Worm (Caenorhabditis elegans) whole organism, L3 larva: ENCODE results near the gene F15H10.10.

Experiments
- elt-1 ChIP-seq: fragments of 150-350 bp; optimal IDR thresholded peaks from 2 replicates; lab custom pipeline; 2014; ENCODE audit warnings: missing biosample characterization, missing genetic modification characterization
- fos-1 ChIP-seq: fragments of 150-350 bp; optimal IDR thresholded peaks from 2 replicates; lab custom pipeline; 2014; ENCODE audit warnings: missing biosample characterization, missing genetic modification characterization
- mdl-1 ChIP-seq: fragments of 150-350 bp; optimal IDR thresholded peaks from 2 replicates; lab custom pipeline; 2014; ENCODE audit warnings: missing biosample characterization, missing genetic modification characterization
- nhr-237 ChIP-seq: fragments of 150-350 bp; optimal IDR thresholded peaks from 2 replicates; lab custom pipeline; 2014; ENCODE audit warnings: missing biosample characterization, missing genetic modification characterization
- nhr-28 ChIP-seq: fragments of 150-350 bp; optimal IDR thresholded peaks from 2 replicates; lab custom pipeline; 2014; ENCODE audit warnings: missing biosample characterization, missing genetic modification characterization
- sea-2 ChIP-seq: fragments of 150-350 bp; sonication (generic microtip); optimal IDR thresholded peaks from 4 replicates; lab custom pipeline; 2014; ENCODE audit warnings: missing biosample characterization, missing genetic modification reagents, missing genetic modification characterization
- unc-62 ChIP-seq: fragments of 150-350 bp; sonication (generic microtip); optimal IDR thresholded peaks from 4 replicates; lab custom pipeline; 2014; ENCODE audit warnings: missing biosample characterization, missing genetic modification reagents, missing genetic modification characterization
- ztf-4 ChIP-seq: fragments of 150-350 bp; optimal IDR thresholded peaks from 2 replicates; lab custom pipeline; 2014; ENCODE audit warnings: missing biosample characterization, missing genetic modification characterization

ce11 chrV:10379293-10379692, 37.5 kb downstream of the F15H10.10 start, which contains the start of gene AC3.12:
- no peak for TF ChIP-seq mdl-1 (tag; lab: Kevin White, UChicago)
- TF ChIP-seq nhr-28 (tag; lab: Kevin White, UChicago): no peak
- no peak for TF ChIP-seq nhr-237 (tag; lab: Kevin White, UChicago)
- TF ChIP-seq unc-62: no peak
- no peak for TF ChIP-seq ztf-4
- TF ChIP-seq elt-1: no peak
- no peak for TF ChIP-seq fos-1
- TF ChIP-seq sea-2: no peak
